Fruit fly (Drosophila melanogaster) whole organism, wandering third instar larva: ENCODE measurements around the gene CG8630.

Experiments used
- HLH106 ChIP-seq: fragments of 200-800 bp; optimal IDR thresholded peaks from 3 replicates; lab custom pipeline; 2019; ENCODE audit warnings: missing biosample characterization, mild to moderate bottlenecking, missing genetic modification characterization, moderate library complexity
- Hr78 ChIP-seq: fragments of >200 bp; optimal IDR thresholded peaks from 2 replicates; lab custom pipeline; 2017; ENCODE audit warnings: missing biosample characterization, missing genetic modification characterization
- h ChIP-seq: fragments of 200-800 bp; sonication (Bioruptor generic); optimal IDR thresholded peaks from 3 replicates; lab custom pipeline; 2016; ENCODE audit warnings: missing biosample characterization, mild to moderate bottlenecking, missing genetic modification characterization
- pan ChIP-seq: fragments of >200 bp; optimal IDR thresholded peaks from 2 replicates; lab custom pipeline; 2017
- sage ChIP-seq: fragments of 200-800 bp; sonication (Bioruptor generic); optimal IDR thresholded peaks from 2 replicates; lab custom pipeline; 2016; ENCODE audit warnings: missing biosample characterization, mild to moderate bottlenecking, missing genetic modification characterization

DNA sequence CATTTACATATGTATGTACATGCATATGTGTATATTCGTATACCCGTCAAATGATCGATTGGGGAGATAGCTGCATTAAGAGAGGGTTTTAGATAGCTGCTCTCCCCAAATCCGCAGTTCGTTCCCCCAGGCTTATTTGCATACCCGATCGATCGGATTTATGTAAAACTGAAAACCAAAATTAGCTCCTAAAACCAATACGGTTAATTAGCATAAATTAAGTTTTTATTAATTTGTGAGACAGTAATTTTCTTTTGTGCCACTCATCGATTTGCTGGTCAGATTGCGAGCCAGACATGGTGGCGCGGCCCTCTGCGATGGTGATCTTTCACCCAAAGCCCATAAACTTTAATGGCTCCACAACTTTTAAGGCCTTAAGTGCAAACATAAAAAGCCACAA lies 48.3 kb upstream of the CG8630 start:
- no peak for TF ChIP-seq Hr78 (GFP tag; lab: Kevin White, UChicago)
- no peak for TF ChIP-seq sage (GFP tag; lab: Kevin White, UChicago)
- no peak for TF ChIP-seq h
- TF ChIP-seq pan (lab: Kevin White, UChicago), result no peak
- no peak for TF ChIP-seq HLH106 (tag; lab: Kevin White, UChicago)
